Worm (Caenorhabditis elegans): ENCODE results near the gene F55C12.2.

F55C12.2 gene

DNA sequence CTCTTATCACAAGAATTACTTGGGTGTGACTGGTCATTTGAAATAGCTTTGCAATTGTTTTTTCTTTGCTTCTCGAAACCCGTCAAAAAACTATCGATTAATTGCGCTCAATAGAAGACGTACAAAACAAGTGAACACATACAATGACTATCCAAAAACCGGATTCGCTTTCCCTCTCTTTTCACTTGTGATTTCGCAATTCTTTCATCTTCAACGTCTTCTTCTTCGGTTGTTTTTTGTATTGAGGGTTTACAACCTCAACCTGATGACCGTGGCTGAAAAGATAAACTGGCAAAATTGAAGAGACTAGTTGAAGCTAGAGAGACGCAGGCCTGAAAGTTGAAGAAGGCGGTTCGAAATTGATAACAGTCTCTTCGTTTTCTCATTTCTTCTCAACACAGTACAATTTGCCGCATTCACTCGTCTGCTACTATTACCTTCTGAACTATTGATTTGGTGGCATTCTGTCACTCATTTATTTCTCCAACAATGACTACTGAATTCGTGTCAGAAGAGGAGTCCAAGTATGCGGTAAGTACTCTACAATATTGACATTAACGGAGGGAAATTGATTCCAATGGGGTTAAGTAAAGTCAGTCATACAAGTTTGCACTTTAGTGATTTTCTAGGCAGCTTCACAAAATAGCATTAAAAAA lies 9.5 kb downstream of the F55C12.2 start (continued):
- TF ChIP-seq nhr-28 (tag; optimal IDR thresholded peaks at IDR 0.05) (peak; percentile 81), daf-16 (GFP tag; optimal IDR thresholded peaks at IDR 0.05) (no peak), daf-16 (tag; optimal IDR thresholded peaks at IDR 0.05) (peak; percentile 36), hlh-11 (tag; optimal IDR thresholded peaks at IDR 0.05) (peak; percentile 69)

DNA sequence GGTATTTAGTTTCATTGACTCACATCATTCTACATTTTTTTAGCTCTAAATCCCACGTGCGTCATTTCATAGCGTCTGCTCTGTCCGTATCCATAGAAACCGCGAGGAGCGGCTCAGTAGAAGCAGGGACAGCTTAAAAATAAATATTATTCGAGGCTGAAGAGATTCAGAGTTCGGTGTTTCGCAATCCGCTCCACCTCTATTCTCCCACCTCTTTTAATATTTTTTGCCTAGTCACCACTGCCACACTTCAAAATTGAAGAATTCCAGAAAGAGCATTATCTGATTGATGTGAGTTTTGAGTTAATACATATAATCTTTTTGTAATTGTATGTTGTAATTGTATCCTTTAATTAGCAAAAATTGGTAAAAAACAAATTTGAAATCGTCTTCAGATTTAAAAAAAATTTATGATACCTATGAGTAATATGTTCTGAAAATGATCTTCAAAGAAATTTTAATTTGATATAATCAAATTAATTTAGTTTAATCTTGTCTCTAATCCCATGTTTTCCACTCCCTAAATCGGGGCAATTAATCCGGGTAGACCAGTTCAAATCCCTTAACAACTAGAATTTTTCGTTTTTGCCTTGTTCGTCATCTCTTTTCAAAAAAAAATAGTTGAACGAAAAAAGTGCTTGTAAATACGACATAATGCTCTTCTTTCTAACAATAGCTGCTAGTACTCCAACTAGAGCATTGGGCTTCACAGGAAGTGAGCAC lies 13.0 kb downstream of the F55C12.2 start:
- TF ChIP-seq egl-43 (GFP tag; IDR thresholded peaks at IDR 0.05) (0 out of 2 replicates have a peak, but pooled peaks have one; percentile 24), gei-8 (GFP tag; optimal IDR thresholded peaks at IDR 0.05) (no peak), F10B5.3 (tag; optimal IDR thresholded peaks at IDR 0.05) (no peak), ztf-11 (tag; optimal IDR thresholded peaks at IDR 0.05) (no peak), sdz-12 (GFP tag; optimal IDR thresholded peaks at IDR 0.05) (no peak), dmd-8 (GFP tag; IDR thresholded peaks at IDR 0.05) (no peak)

DNA sequence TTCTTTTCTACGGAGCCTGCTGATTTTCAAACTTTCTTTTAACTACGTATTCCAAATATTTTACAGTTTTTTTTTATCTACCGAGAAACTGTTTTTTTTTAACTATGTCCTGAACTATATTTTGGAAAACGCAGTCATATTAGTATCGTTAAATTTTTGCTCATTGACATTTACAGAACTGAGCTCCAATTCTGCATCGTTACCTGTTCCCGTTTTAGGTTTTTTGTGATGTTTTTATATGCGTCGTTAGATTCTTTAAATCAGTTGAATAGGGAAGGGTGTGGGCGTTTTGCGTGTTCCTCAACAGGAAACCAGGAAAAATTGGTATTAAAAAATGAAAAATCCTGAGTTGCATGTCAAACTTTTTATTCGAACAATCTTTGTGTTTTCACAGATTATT lies 16.2 kb downstream of the F55C12.2 start:
- TF ChIP-seq unc-62 (GFP tag; optimal IDR thresholded peaks at IDR 0.05 in 1 of 2) (peak in 1 of 2 experiments; percentile 85), unc-62 (tag; optimal IDR thresholded peaks at IDR 0.05) (no peak), zfp-3 (GFP tag; conservative IDR thresholded peaks at IDR 0.05) (peak; percentile 82; the same call in 1 of the 2 replicates), snpc-1.2 (GFP tag; IDR thresholded peaks at IDR 0.05) (no peak)

DNA sequence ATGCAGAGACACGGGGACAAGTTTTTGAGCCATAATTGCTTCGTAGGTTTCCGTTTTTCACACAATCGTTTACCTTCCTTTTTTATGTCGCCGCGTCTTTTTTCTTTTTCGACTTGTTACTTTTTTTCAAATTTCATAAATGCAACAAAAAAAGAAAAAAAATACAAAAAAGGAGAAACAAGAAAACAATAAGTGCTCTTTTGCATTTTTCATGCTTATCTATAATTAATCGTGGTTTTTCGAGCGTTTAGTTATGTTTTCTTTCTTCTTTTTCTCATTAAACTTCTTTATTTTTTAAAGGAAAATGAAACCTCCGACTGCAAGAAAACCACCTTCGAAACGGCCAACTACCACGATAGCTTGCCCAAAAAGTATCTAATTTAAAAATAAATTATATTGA lies 19.3 kb downstream of the F55C12.2 start, which contains the start of gene F59G1.4:
Gene F59G1.4, plus strand, starts transcription at position 301 of the 400 bp plus-strand sequence.
- no peak for TF ChIP-seq attf-4 (tag; optimal IDR thresholded peaks at IDR 0.05)
- no peak for TF ChIP-seq aha-1 (tag)

DNA sequence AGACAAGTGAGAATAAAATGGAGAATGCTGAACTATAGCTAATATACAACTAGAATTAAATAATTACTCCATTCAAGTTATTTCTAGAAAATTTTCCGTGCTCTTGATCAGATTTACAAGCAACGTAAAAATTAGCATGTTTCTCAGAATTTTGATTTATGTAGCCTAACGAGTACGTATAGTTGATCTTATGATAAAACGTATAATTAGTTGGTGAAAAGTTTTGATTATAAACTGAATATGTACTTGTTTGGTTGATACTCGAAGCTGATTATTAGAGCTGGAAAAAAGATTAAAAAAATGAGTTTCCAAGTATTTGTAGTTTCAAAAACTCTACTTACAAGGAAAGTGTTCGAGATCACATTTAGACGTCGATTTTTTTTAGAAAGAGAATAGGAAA lies 19.9 kb downstream of the F55C12.2 start:
- no peak for TF ChIP-seq F10B5.3 (tag; optimal IDR thresholded peaks at IDR 0.05)
- no peak for TF ChIP-seq spr-1 (tag; optimal IDR thresholded peaks at IDR 0.05)
- peak; percentile 66 for TF ChIP-seq nhr-11 (tag; optimal IDR thresholded peaks at IDR 0.05)
- no peak for TF ChIP-seq duxl-1 (tag; optimal IDR thresholded peaks at IDR 0.05; ENCODE audit: poor library complexity)
- TF ChIP-seq nhr-77 (tag; optimal IDR thresholded peaks at IDR 0.05) = no peak
- TF ChIP-seq attf-4 (tag; optimal IDR thresholded peaks at IDR 0.05) = no peak
- TF ChIP-seq aha-1 (tag) = peak; percentile 74
- TF ChIP-seq zfp-3 (GFP tag; conservative IDR thresholded peaks at IDR 0.05) = no peak
- TF ChIP-seq mdl-1 (tag; optimal IDR thresholded peaks at IDR 0.05) = no peak
- TF ChIP-seq ceh-20 (GFP tag; IDR thresholded peaks at IDR 0.05) = no peak

DNA sequence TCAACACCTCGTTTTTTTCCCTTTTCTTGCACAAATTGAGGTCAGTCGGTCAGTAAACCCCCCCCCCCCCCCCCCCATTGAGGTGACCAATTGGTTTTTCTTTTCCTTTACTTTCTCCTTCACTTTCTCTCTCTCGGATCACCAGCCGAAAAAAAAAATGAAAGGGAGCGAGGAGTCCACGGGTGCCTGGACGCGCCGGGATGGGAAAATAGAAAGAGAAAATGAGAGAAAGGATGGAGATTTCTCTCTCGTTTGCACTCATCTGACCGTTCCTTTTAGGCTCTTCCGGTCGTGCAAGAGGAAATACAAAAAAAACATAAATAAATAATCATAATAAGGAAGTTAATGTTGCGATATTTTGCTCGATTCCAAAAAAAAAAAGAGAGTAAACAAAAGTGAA lies 22.5 kb downstream of the F55C12.2 start:
- TF ChIP-seq nhr-28 (tag; optimal IDR thresholded peaks at IDR 0.05) = peak; percentile 28
- no peak for TF ChIP-seq Y105C5A.15 (GFP tag; IDR thresholded peaks at IDR 0.05)
- TF ChIP-seq ces-1 (GFP tag; optimal IDR thresholded peaks at IDR 0.05) = no peak
- TF ChIP-seq set-16 (GFP tag; IDR thresholded peaks at IDR 0.05) = peak; percentile 37; the same call in 1 of the 2 replicates
- no peak for TF ChIP-seq nhr-6 (tag; optimal IDR thresholded peaks at IDR 0.05)
- no peak for TF ChIP-seq ztf-11 (tag; optimal IDR thresholded peaks at IDR 0.05)
- TF ChIP-seq F26F4.8 (GFP tag; conservative IDR thresholded peaks at IDR 0.05) = no peak
- no peak for TF ChIP-seq T26A8.4 (GFP tag; IDR thresholded peaks at IDR 0.05)
- peak; percentile 67 for TF ChIP-seq hlh-11 (tag; optimal IDR thresholded peaks at IDR 0.05)
- peak; percentile 3 for TF ChIP-seq hlh-30 (tag; optimal IDR thresholded peaks at IDR 0.05; ENCODE audit: insufficient read depth)
- TF ChIP-seq ceh-28 (tag; optimal IDR thresholded peaks at IDR 0.05) = no peak
- TF ChIP-seq aha-1 (tag) = peak; percentile 64
- TF ChIP-seq daf-19 (GFP tag; conservative IDR thresholded peaks at IDR 0.05) = no peak
- TF ChIP-seq dmd-8 (GFP tag; IDR thresholded peaks at IDR 0.05) = no peak
- no peak for TF ChIP-seq tra-1 (GFP tag; IDR thresholded peaks at IDR 0.05)
- no peak for TF ChIP-seq pha-4 (GFP tag; IDR thresholded peaks at IDR 0.05)
- TF ChIP-seq pha-4 (tag; optimal IDR thresholded peaks at IDR 0.05) = peak; percentile 32
- TF ChIP-seq unc-62 (GFP tag; optimal IDR thresholded peaks at IDR 0.05 in 1 of 2) = peak in 1 of 2 experiments; percentile 3
- no peak for TF ChIP-seq unc-62 (tag; optimal IDR thresholded peaks at IDR 0.05)
- TF ChIP-seq unc-39 (tag; optimal IDR thresholded peaks at IDR 0.05) = no peak
- TF ChIP-seq mxl-3 (GFP tag; optimal IDR thresholded peaks at IDR 0.05) = no peak
- TF ChIP-seq dve-1 (tag; optimal IDR thresholded peaks at IDR 0.05; ENCODE audit: insufficient read depth) = peak; percentile 15
- TF ChIP-seq ztf-7 (tag; optimal IDR thresholded peaks at IDR 0.05) = no peak
- TF ChIP-seq lin-13 (GFP tag; optimal IDR thresholded peaks at IDR 0.05) = no peak
- no peak for TF ChIP-seq aly-2 (tag; optimal IDR thresholded peaks at IDR 0.05)
